Worm (Caenorhabditis elegans): Measurements from ENCODE around the gene K08D8.10.

DNA sequence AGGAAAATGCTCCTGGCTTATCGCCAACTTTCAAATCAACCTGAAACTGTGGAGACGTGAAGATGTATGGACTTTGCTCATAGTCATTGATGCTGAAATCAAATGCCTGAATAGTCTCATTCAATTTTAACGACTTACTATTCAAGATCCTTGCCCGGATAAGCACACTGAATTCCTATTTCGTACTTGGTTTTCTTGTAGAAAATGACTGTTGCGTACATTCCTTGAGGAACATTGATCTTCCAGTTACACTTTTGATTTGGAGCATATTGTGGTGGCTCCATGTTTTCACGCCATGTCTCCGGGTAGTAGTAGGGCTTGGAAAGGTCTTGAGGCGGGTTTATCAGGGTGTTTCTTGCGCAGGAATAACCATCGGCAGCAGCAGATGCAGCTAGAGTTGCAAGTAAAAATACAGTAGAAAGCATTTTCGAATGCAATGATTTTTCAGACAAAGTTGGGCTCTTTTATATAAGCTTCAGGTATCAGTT lies 14.2 kb downstream of the K08D8.10 start, which contains the start of gene irg-6:
- TF ChIP-seq K02D7.2 (tag; optimal IDR thresholded peaks at IDR 0.05) (no peak), lim-6 (tag; optimal IDR thresholded peaks at IDR 0.05) (no peak), ref-2 (tag; optimal IDR thresholded peaks at IDR 0.05) (no peak), ttx-3 (tag; optimal IDR thresholded peaks at IDR 0.05) (no peak), K09A11.1 (tag; optimal IDR thresholded peaks at IDR 0.05; ENCODE audit: insufficient read depth) (no peak), tbx-2 (tag; optimal IDR thresholded peaks at IDR 0.05) (no peak), npax-4 (tag; optimal IDR thresholded peaks at IDR 0.05) (no peak), pros-1 (tag; optimal IDR thresholded peaks at IDR 0.05) (no peak), ztf-16 (tag; optimal IDR thresholded peaks at IDR 0.05) (no peak), C08G9.2 (tag; optimal IDR thresholded peaks at IDR 0.05) (no peak), nfya-1 (tag; optimal IDR thresholded peaks at IDR 0.05) (no peak), ceh-24 (tag; optimal IDR thresholded peaks at IDR 0.05) (no peak), zip-5 (tag; optimal IDR thresholded peaks at IDR 0.05) (no peak), elt-2 (tag; optimal IDR thresholded peaks at IDR 0.05) (no peak)

Data from whole organism, late embryonic.